Worm (Caenorhabditis elegans) whole organism, L4 larva: ENCODE measurements around the gene deb-1.

Source experiments
- T26A8.4 ChIP-seq: fragments of 200-800 bp; sonication (Bioruptor generic); IDR thresholded peaks from 2 replicates; pipeline ENCODE4 v1.3.6; 2022; ENCODE audit warnings: missing genetic modification characterization, missing compliant biosample characterization
- Y105C5A.15 ChIP-seq: fragments of 200-800 bp; sonication (Bioruptor generic); IDR thresholded peaks from 2 replicates; pipeline ENCODE4 v1.3.6; 2022; ENCODE audit warnings: missing genetic modification characterization, missing compliant biosample characterization
- Y48G9A.11 ChIP-seq: fragments of 200-800 bp; sonication (Bioruptor generic); IDR thresholded peaks from 2 replicates; pipeline ENCODE4 v1.3.6; 2022; ENCODE audit warnings: missing genetic modification reagents, missing genetic modification characterization, missing compliant biosample characterization
- ZK337.2 ChIP-seq: fragments of 200-800 bp; sonication (Bioruptor generic); IDR thresholded peaks from 2 replicates; pipeline ENCODE4 v1.3.6; 2022; ENCODE audit warnings: missing genetic modification reagents, missing genetic modification characterization, missing compliant biosample characterization
- aha-1 ChIP-seq: fragments of 150-350 bp; peaks from one replicate; lab custom pipeline; 2014; ENCODE audit warnings: missing biosample characterization, missing genetic modification characterization
- arid-1 ChIP-seq: fragments of 200-800 bp; sonication (Bioruptor generic); conservative IDR thresholded peaks from 2 replicates; pipeline ENCODE4 v1.3.6; 2022; ENCODE audit warnings: missing genetic modification reagents, missing genetic modification characterization, missing compliant biosample characterization
- ceh-82 ChIP-seq: sonication (generic microtip); optimal IDR thresholded peaks from 2 replicates; lab custom pipeline; 2017; ENCODE audit warnings: missing biosample characterization, missing genetic modification characterization
- ces-1 ChIP-seq: fragments of 150-350 bp; sonication (generic microtip); optimal IDR thresholded peaks from 4 replicates; lab custom pipeline; 2014; ENCODE audit warnings: missing biosample characterization, missing genetic modification reagents, missing genetic modification characterization
- dmd-6 ChIP-seq: fragments of 200-800 bp; sonication (Bioruptor generic); IDR thresholded peaks from 2 replicates; pipeline ENCODE4 v1.3.6; 2022; ENCODE audit warnings: missing genetic modification reagents, missing genetic modification characterization, missing compliant biosample characterization
- egl-27 ChIP-seq: sonication (generic microtip); optimal IDR thresholded peaks from 3 replicates; lab custom pipeline; 2017; ENCODE audit warnings: missing biosample characterization, missing genetic modification reagents, missing genetic modification characterization
- egl-43 ChIP-seq: fragments of 200-800 bp; sonication (Bioruptor generic); IDR thresholded peaks from 2 replicates; pipeline ENCODE4 v1.3.6; 2022; ENCODE audit warnings: missing genetic modification reagents, missing genetic modification characterization, missing compliant biosample characterization
- gei-8 ChIP-seq: fragments of 200-800 bp; sonication (Bioruptor generic); optimal IDR thresholded peaks from 2 replicates; lab custom pipeline; 2018; ENCODE audit warnings: mild to moderate bottlenecking, missing genetic modification characterization, missing compliant biosample characterization
- hlh-11 ChIP-seq: fragments of 200-800 bp; sonication (Bioruptor generic); optimal IDR thresholded peaks from 2 replicates; lab custom pipeline; 2018; ENCODE audit warnings: mild to moderate bottlenecking, missing genetic modification characterization, missing compliant biosample characterization
- hmg-1.1 ChIP-seq: fragments of 200-800 bp; sonication (Bioruptor generic); IDR thresholded peaks from 2 replicates; pipeline ENCODE4 v1.3.6; 2022; ENCODE audit warnings: missing genetic modification reagents, missing genetic modification characterization, missing compliant biosample characterization
- lin-1 ChIP-seq: fragments of 200-800 bp; sonication (Bioruptor generic); IDR thresholded peaks from 2 replicates; pipeline ENCODE4 v1.3.6; 2022; ENCODE audit warnings: missing genetic modification reagents, missing genetic modification characterization, missing compliant biosample characterization
- lin-39 ChIP-seq: fragments of 150-350 bp; optimal IDR thresholded peaks from 2 replicates; lab custom pipeline; 2014; ENCODE audit warnings: missing biosample characterization, missing genetic modification reagents, missing genetic modification characterization
- mep-1 ChIP-seq: fragments of 150-350 bp; sonication (generic microtip); optimal IDR thresholded peaks from 3 replicates; lab custom pipeline; 2014; ENCODE audit warnings: missing biosample characterization, missing genetic modification characterization
- mes-2 ChIP-seq: sonication (generic microtip); optimal IDR thresholded peaks from 2 replicates; lab custom pipeline; 2016; ENCODE audit warnings: missing genotype, mild to moderate bottlenecking, missing genetic modification characterization, missing compliant biosample characterization; ENCODE audit not compliant: poor library complexity, severe bottlenecking
- mxl-3 ChIP-seq: fragments of 200-800 bp; sonication (Bioruptor generic); optimal IDR thresholded peaks from 2 replicates; lab custom pipeline; 2018; ENCODE audit warnings: mild to moderate bottlenecking, missing genetic modification characterization, missing compliant biosample characterization
- nhr-10 ChIP-seq: fragments of 150-350 bp; optimal IDR thresholded peaks from 2 replicates; lab custom pipeline; 2014; ENCODE audit warnings: missing biosample characterization, missing genetic modification characterization
- nhr-102 ChIP-seq: sonication (generic microtip); optimal IDR thresholded peaks from 2 replicates; lab custom pipeline; 2016; ENCODE audit warnings: mild to moderate bottlenecking, missing genetic modification characterization, moderate library complexity, missing compliant biosample characterization
- nhr-11 ChIP-seq: fragments of 150-350 bp; optimal IDR thresholded peaks from 2 replicates; lab custom pipeline; 2014; ENCODE audit warnings: missing biosample characterization, missing genetic modification characterization
- nhr-25 ChIP-seq: sonication (generic microtip); optimal IDR thresholded peaks from 2 replicates; lab custom pipeline; 2017; ENCODE audit warnings: missing genetic modification characterization, mild to moderate bottlenecking, missing compliant biosample characterization, antibody characterized with exemption, moderate library complexity, borderline replicate concordance; ENCODE audit not compliant: insufficient read depth
- nhr-28 ChIP-seq: fragments of 150-350 bp; optimal IDR thresholded peaks from 2 replicates; lab custom pipeline; 2014; ENCODE audit warnings: missing biosample characterization, missing genetic modification characterization
- nhr-42 ChIP-seq: fragments of 200-800 bp; sonication (Bioruptor generic); IDR thresholded peaks from 2 replicates; pipeline ENCODE4 v1.3.6; 2022; ENCODE audit warnings: missing genetic modification characterization, missing compliant biosample characterization
- nhr-48 ChIP-seq: sonication (generic microtip); optimal IDR thresholded peaks from 2 replicates; lab custom pipeline; 2016; ENCODE audit warnings: mild to moderate bottlenecking, missing genetic modification characterization, missing compliant biosample characterization
- nhr-6 ChIP-seq: fragments of 150-350 bp; optimal IDR thresholded peaks from 2 replicates; lab custom pipeline; 2014; ENCODE audit warnings: missing biosample characterization, missing genetic modification characterization
- pqm-1 ChIP-seq: sonication (generic microtip); optimal IDR thresholded peaks from 2 replicates; lab custom pipeline; 2017; ENCODE audit warnings: missing biosample characterization, missing genetic modification characterization
- rbr-2 ChIP-seq: sonication (generic microtip); optimal IDR thresholded peaks from 2 replicates; lab custom pipeline; 2016; ENCODE audit warnings: missing genotype, missing genetic modification characterization, missing compliant biosample characterization
- saeg-2 ChIP-seq: fragments of 200-800 bp; sonication (Bioruptor generic); IDR thresholded peaks from 2 replicates; pipeline ENCODE4 v1.3.6; 2022; ENCODE audit warnings: missing genetic modification reagents, missing genetic modification characterization, missing compliant biosample characterization
- sdz-12 ChIP-seq: fragments of 200-800 bp; sonication (Bioruptor generic); optimal IDR thresholded peaks from 2 replicates; lab custom pipeline; 2018; ENCODE audit warnings: mild to moderate bottlenecking, missing genetic modification characterization, missing compliant biosample characterization
- tag-97 ChIP-seq: fragments of 200-800 bp; sonication (Bioruptor generic); IDR thresholded peaks from 2 replicates; pipeline ENCODE4 v1.3.6; 2022; ENCODE audit warnings: missing genetic modification characterization, missing compliant biosample characterization
- tra-1 ChIP-seq: fragments of 200-800 bp; sonication (Bioruptor generic); IDR thresholded peaks from 2 replicates; pipeline ENCODE4 v1.3.6; 2022; ENCODE audit warnings: missing genetic modification reagents, missing genetic modification characterization, missing compliant biosample characterization
- unc-130 ChIP-seq: sonication (generic microtip); optimal IDR thresholded peaks from 2 replicates; lab custom pipeline; 2016; ENCODE audit warnings: missing genetic modification reagents, missing genetic modification characterization, missing compliant biosample characterization
- unc-62 ChIP-seq, 3 experiments: fragments of 150-350 bp in 1 of 3; sonication (generic microtip); optimal IDR thresholded peaks in 2 of 3; peaks in 1 of 3; 1 replicate in 1 of 3; 2 replicates in 2 of 3; lab custom pipeline; 2014 to 2017; ENCODE audit warnings: missing biosample characterization in 3 of 3, missing genetic modification characterization in 3 of 3, missing genetic modification reagents in 3 of 3, missing genotype in 1 of 3
- vab-7 ChIP-seq: fragments of 200-800 bp; sonication (Bioruptor generic); IDR thresholded peaks from 2 replicates; pipeline ENCODE4 v1.3.6; 2022; ENCODE audit warnings: missing genetic modification reagents, missing genetic modification characterization, missing compliant biosample characterization
- zfp-2 ChIP-seq: sonication (generic microtip); optimal IDR thresholded peaks from 2 replicates; lab custom pipeline; 2016; ENCODE audit warnings: mild to moderate bottlenecking, missing genetic modification characterization, missing compliant biosample characterization
- zip-11 ChIP-seq: fragments of 200-800 bp; sonication (Bioruptor generic); IDR thresholded peaks from 2 replicates; pipeline ENCODE4 v1.3.6; 2022; ENCODE audit warnings: missing genetic modification characterization, missing compliant biosample characterization
- zip-2 ChIP-seq: fragments of 150-350 bp; optimal IDR thresholded peaks from 2 replicates; lab custom pipeline; 2014; ENCODE audit warnings: missing biosample characterization, missing genetic modification characterization
- ztf-7 ChIP-seq: fragments of 150-350 bp; optimal IDR thresholded peaks from 2 replicates; lab custom pipeline; 2014; ENCODE audit warnings: missing biosample characterization, missing genetic modification characterization

Gene deb-1

ce11 chrIV:7084632-7085160 lies 9.4 kb downstream of the deb-1 start, which contains the start of gene rps-4 (continued):
- TF ChIP-seq nhr-10 (tag; lab: Kevin White, UChicago) = no peak
- peak; percentile 73; the same call in 1 of the 2 replicates for TF ChIP-seq tra-1 (GFP tag; lab: Robert Waterston, UW)
- TF ChIP-seq rbr-2 (tag; lab: Kevin White, UChicago) = peak; percentile 75
- 0 out of 2 replicates have a peak, but pooled peaks have one; percentile 46 for TF ChIP-seq Y48G9A.11 (GFP tag; lab: Robert Waterston, UW)
- TF ChIP-seq nhr-48 (tag; lab: Kevin White, UChicago) = peak; percentile 53
- 0 out of 2 replicates have a peak, but pooled peaks have one; percentile 66 for TF ChIP-seq nhr-42
- peak; percentile 58; the same call in 1 of the 2 replicates for TF ChIP-seq arid-1 (GFP tag; lab: Robert Waterston, UW)
- TF ChIP-seq hlh-11 (tag; lab: Kevin White, UChicago) = peak; percentile 91
- 0 out of 2 replicates have a peak, but pooled peaks have one; percentile 38 for TF ChIP-seq ZK337.2 (GFP tag; lab: Robert Waterston, UW)
- peak; percentile 89 for TF ChIP-seq mep-1 (tag; lab: Kevin White, UChicago)
- TF ChIP-seq unc-130 (GFP tag; lab: Kevin White, UChicago) = peak; percentile 42
- peak; percentile 93 for TF ChIP-seq mes-2 (tag; lab: Kevin White, UChicago)
- no peak for TF ChIP-seq lin-39 (tag; lab: Kevin White, UChicago)
- TF ChIP-seq egl-43 (GFP tag; lab: Robert Waterston, UW) = no peak
- peak; percentile 81 for TF ChIP-seq nhr-11 (tag; lab: Kevin White, UChicago)
- TF ChIP-seq egl-27 = no peak
- peak; percentile 53 for TF ChIP-seq pqm-1 (tag; lab: Kevin White, UChicago)
- TF ChIP-seq nhr-28 = peak; percentile 87
- TF ChIP-seq gei-8 (GFP tag; lab: Kevin White, UChicago) = no peak
- no peak for TF ChIP-seq ceh-82 (tag; lab: Kevin White, UChicago)
- no peak for TF ChIP-seq sdz-12 (GFP tag; lab: Kevin White, UChicago)
- TF ChIP-seq nhr-25 (tag; lab: Kevin White, UChicago) = peak; percentile 43
- peak; percentile 77 for TF ChIP-seq T26A8.4 (GFP tag; lab: Robert Waterston, UW)
- peak; percentile 44 for TF ChIP-seq mxl-3 (GFP tag; lab: Kevin White, UChicago)
- TF ChIP-seq tag-97 = no peak
- no peak for TF ChIP-seq ces-1 (GFP tag; lab: Kevin White, UChicago)
- TF ChIP-seq dmd-6 (GFP tag; lab: Robert Waterston, UW) = peak; percentile 83
- TF ChIP-seq lin-1 = no peak
- no peak for TF ChIP-seq zip-11 (GFP tag; lab: Robert Waterston, UW)
- TF ChIP-seq saeg-2 = no peak
- peak; percentile 61 for TF ChIP-seq nhr-102 (tag; lab: Kevin White, UChicago)
- no peak for TF ChIP-seq Y105C5A.15 (GFP tag; lab: Robert Waterston, UW)
- TF ChIP-seq aha-1 (tag; lab: Kevin White, UChicago) = peak; percentile 97
- peak; percentile 50; the same call in 1 of the 2 replicates for TF ChIP-seq vab-7 (GFP tag; lab: Robert Waterston, UW)
- TF ChIP-seq zfp-2 = peak; percentile 51
- peak in 1 of 2 experiments; percentile 41 for TF ChIP-seq unc-62 (GFP tag; optimal IDR thresholded peaks at IDR 0.05 in 1 of 2; lab: Kevin White, UChicago)
- no peak for TF ChIP-seq unc-62 (tag; optimal IDR thresholded peaks at IDR 0.05; lab: Kevin White, UChicago)
- TF ChIP-seq nhr-6 (tag; lab: Kevin White, UChicago) = peak; percentile 85
- no peak; the same call in 1 of the 2 replicates for TF ChIP-seq hmg-1.1 (GFP tag; lab: Robert Waterston, UW)
- TF ChIP-seq zip-2 (tag; lab: Kevin White, UChicago) = no peak
- TF ChIP-seq, all 104 proteins: peak for 50

- peak; percentile 69 for TF ChIP-seq aha-1 (tag; lab: Kevin White, UChicago)
- no peak for TF ChIP-seq ztf-7 (tag; lab: Kevin White, UChicago)
- 0 out of 2 replicates have a peak, but pooled peaks have one; percentile 26 for TF ChIP-seq Y48G9A.11 (GFP tag; lab: Robert Waterston, UW)
- 0 out of 2 replicates have a peak, but pooled peaks have one; percentile 22 for TF ChIP-seq nhr-42
Measured at ce11 chrIV:7083976-7084375, 10.1 kb downstream of the deb-1 start.
